Fruit fly (Drosophila melanogaster): ENCODE measurements around the gene CG7457.

DNA sequence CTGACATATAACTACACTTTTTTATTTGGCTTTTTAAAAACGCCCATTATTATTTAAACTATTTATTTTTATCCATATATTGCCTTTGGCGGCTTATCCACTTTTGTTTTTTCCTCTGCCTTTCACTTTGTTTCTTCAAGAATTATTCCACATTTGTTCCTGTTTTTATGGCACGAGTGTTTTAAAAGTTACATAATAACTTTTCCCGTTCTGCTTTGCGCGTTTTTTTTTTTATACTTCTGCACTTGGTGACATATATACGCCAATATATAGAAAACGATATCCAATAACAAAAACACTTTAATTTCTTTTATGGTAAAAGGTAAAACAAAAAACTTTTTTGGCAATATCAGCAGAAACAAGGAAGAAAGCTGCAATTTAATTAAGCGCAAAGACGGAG, 48.4 kb upstream of the CG7457 start:
- TF ChIP-seq pan (optimal IDR thresholded peaks at IDR 0.05) (no peak), Hr83 (GFP tag; optimal IDR thresholded peaks at IDR 0.05; ENCODE audit: poor library complexity, severe bottlenecking) (no peak), Hnf4 (GFP tag; optimal IDR thresholded peaks at IDR 0.05) (no peak), ey (GFP tag; optimal IDR thresholded peaks at IDR 0.05) (no peak), Dfd (GFP tag; optimal IDR thresholded peaks at IDR 0.05) (no peak), lola (GFP tag; optimal IDR thresholded peaks at IDR 0.05) (no peak), tai (GFP tag; optimal IDR thresholded peaks at IDR 0.05) (no peak), rgr (GFP tag; optimal IDR thresholded peaks at IDR 0.05) (no peak), fru (GFP tag; optimal IDR thresholded peaks at IDR 0.05) (no peak), sage (GFP tag; optimal IDR thresholded peaks at IDR 0.05) (no peak)
